Worm (Caenorhabditis elegans) whole organism, young adult: ENCODE data around the gene T21D12.11.

Source experiments
- B0019.2 ChIP-seq: fragments of 200-800 bp; sonication (Bioruptor generic); conservative IDR thresholded peaks from 2 replicates; pipeline ENCODE4 v1.3.6; 2022; ENCODE audit warnings: missing genetic modification reagents, missing genetic modification characterization, missing compliant biosample characterization
- D2030.7 ChIP-seq: fragments of 200-800 bp; sonication (Bioruptor generic); IDR thresholded peaks from 2 replicates; pipeline ENCODE4 v1.3.6; 2022; ENCODE audit warnings: missing genetic modification reagents, missing genetic modification characterization, missing compliant biosample characterization
- F33H1.4 ChIP-seq: fragments of 200-800 bp; sonication (Bioruptor generic); IDR thresholded peaks from 2 replicates; pipeline ENCODE4 v1.3.6; 2022; ENCODE audit warnings: missing genetic modification reagents, missing genetic modification characterization, missing compliant biosample characterization
- F57C9.4 ChIP-seq: sonication (generic microtip); optimal IDR thresholded peaks from 2 replicates; lab custom pipeline; 2017; ENCODE audit warnings: mild to moderate bottlenecking, missing genetic modification characterization, missing compliant biosample characterization
- K12H6.12 ChIP-seq: fragments of 200-800 bp; sonication (Bioruptor generic); optimal IDR thresholded peaks from 2 replicates; lab custom pipeline; 2018; ENCODE audit warnings: mild to moderate bottlenecking, missing genetic modification characterization, missing compliant biosample characterization
- Y53G8AR.9 ChIP-seq: fragments of 200-800 bp; sonication (Bioruptor generic); conservative IDR thresholded peaks from 2 replicates; pipeline ENCODE4 v1.3.6; 2022; ENCODE audit warnings: missing genetic modification reagents, missing genetic modification characterization, missing compliant biosample characterization
- Y67H2A.10 ChIP-seq: fragments of 200-800 bp; sonication (Bioruptor generic); conservative IDR thresholded peaks from 2 replicates; pipeline ENCODE4 v1.3.6; 2022; ENCODE audit warnings: missing genetic modification reagents, missing genetic modification characterization, missing compliant biosample characterization
- Y79H2A.3 ChIP-seq: fragments of 200-800 bp; sonication (Bioruptor generic); conservative IDR thresholded peaks from 2 replicates; pipeline ENCODE4 v1.3.6; 2022; ENCODE audit warnings: missing genetic modification reagents, missing genetic modification characterization, missing compliant biosample characterization
- ZK185.1 ChIP-seq: sonication (generic microtip); optimal IDR thresholded peaks from 2 replicates; lab custom pipeline; 2016; ENCODE audit warnings: mild to moderate bottlenecking, missing genetic modification characterization, missing compliant biosample characterization; ENCODE audit not compliant: poor library complexity, severe bottlenecking
- ama-1 ChIP-seq, 3 experiments: fragments of 150-350 bp in 1 of 3; sonication (generic microtip) in 2 of 3; optimal IDR thresholded peaks; 2 replicates each; lab custom pipeline; 2014 to 2018; ENCODE audit warnings: missing biosample characterization in 2 of 3, missing genetic modification characterization in 2 of 3, missing genetic modification reagents in 2 of 3
- aptf-3 ChIP-seq: fragments of 200-800 bp; sonication (Bioruptor generic); IDR thresholded peaks from 2 replicates; pipeline ENCODE4 v1.3.6; 2022; ENCODE audit warnings: missing genetic modification characterization, missing compliant biosample characterization
- atf-7 ChIP-seq: sonication (generic microtip); optimal IDR thresholded peaks from 2 replicates; lab custom pipeline; 2017; ENCODE audit warnings: mild to moderate bottlenecking, missing genetic modification characterization, missing compliant biosample characterization
- cebp-1 ChIP-seq, 2 experiments: fragments of 200-800 bp in 1 of 2; sonication (Bioruptor generic) in 1 of 2; sonication (generic microtip) in 1 of 2; IDR thresholded peaks in 1 of 2; optimal IDR thresholded peaks in 1 of 2; 2 replicates each; pipeline versions ENCODE4 v1.3.6 to Lab custom; 2017 to 2022; ENCODE audit warnings: missing compliant biosample characterization in 2 of 2, missing genetic modification characterization in 2 of 2, mild to moderate bottlenecking in 1 of 2, missing genetic modification reagents in 1 of 2, moderate library complexity in 1 of 2
- ceh-58 ChIP-seq: fragments of 200-800 bp; sonication (Bioruptor generic); IDR thresholded peaks from 2 replicates; pipeline ENCODE4 v1.3.6; 2022; ENCODE audit warnings: missing genetic modification characterization, missing compliant biosample characterization
- ceh-91 ChIP-seq: fragments of 200-800 bp; sonication (Bioruptor generic); IDR thresholded peaks from 2 replicates; pipeline ENCODE4 v1.3.6; 2022; ENCODE audit warnings: missing genetic modification reagents, missing genetic modification characterization, missing compliant biosample characterization
- dox-1 ChIP-seq: fragments of 200-800 bp; sonication (Bioruptor generic); IDR thresholded peaks from 2 replicates; pipeline ENCODE4 v1.3.6; 2022; ENCODE audit warnings: missing genetic modification reagents, missing genetic modification characterization, missing compliant biosample characterization
- egrh-3 ChIP-seq: fragments of 200-800 bp; sonication (Bioruptor generic); IDR thresholded peaks from 2 replicates; pipeline ENCODE4 v1.3.6; 2022; ENCODE audit warnings: missing genetic modification reagents, missing genetic modification characterization, missing compliant biosample characterization
- fkh-3 ChIP-seq: sonication (generic microtip); optimal IDR thresholded peaks from 2 replicates; lab custom pipeline; 2016; ENCODE audit warnings: mild to moderate bottlenecking, missing genetic modification characterization, missing compliant biosample characterization
- hmg-1.2 ChIP-seq: fragments of 200-800 bp; sonication (Bioruptor generic); IDR thresholded peaks from 2 replicates; pipeline ENCODE4 v1.3.6; 2022; ENCODE audit warnings: missing genetic modification reagents, missing genetic modification characterization, missing compliant biosample characterization
- hmg-20 ChIP-seq: fragments of 200-800 bp; sonication (Bioruptor generic); IDR thresholded peaks from 2 replicates; pipeline ENCODE4 v1.3.6; 2022; ENCODE audit warnings: missing genetic modification reagents, missing genetic modification characterization, missing compliant biosample characterization
- hsf-1 ChIP-seq: fragments of 200-800 bp; sonication (Bioruptor generic); IDR thresholded peaks from 2 replicates; pipeline ENCODE4 v1.3.6; 2022; ENCODE audit warnings: missing genetic modification reagents, missing genetic modification characterization, missing compliant biosample characterization
- lag-1 ChIP-seq: fragments of 200-800 bp; sonication (Bioruptor generic); IDR thresholded peaks from 2 replicates; pipeline ENCODE4 v1.3.6; 2022; ENCODE audit warnings: missing genetic modification reagents, missing genetic modification characterization, missing compliant biosample characterization
- let-607 ChIP-seq, 2 experiments: fragments of 200-800 bp in 1 of 2; sonication (Bioruptor generic) in 1 of 2; sonication (generic microtip) in 1 of 2; optimal IDR thresholded peaks; 2 replicates each; lab custom pipeline; 2016 to 2018; ENCODE audit warnings: mild to moderate bottlenecking in 2 of 2, missing compliant biosample characterization in 2 of 2, missing genetic modification characterization in 2 of 2, moderate library complexity in 2 of 2, missing genotype in 1 of 2
- nfya-2 ChIP-seq: fragments of 200-800 bp; sonication (Bioruptor generic); IDR thresholded peaks from 2 replicates; pipeline ENCODE4 v1.3.6; 2022; ENCODE audit warnings: missing genetic modification reagents, missing genetic modification characterization, missing compliant biosample characterization
- nfyb-1 ChIP-seq: fragments of 200-800 bp; sonication (Bioruptor generic); IDR thresholded peaks from 2 replicates; pipeline ENCODE4 v1.3.6; 2022; ENCODE audit warnings: missing genetic modification reagents, missing genetic modification characterization, missing compliant biosample characterization
- nhr-80 ChIP-seq: sonication (generic microtip); optimal IDR thresholded peaks from 2 replicates; lab custom pipeline; 2016; ENCODE audit warnings: missing genetic modification characterization, missing compliant biosample characterization
- pha-4 ChIP-seq: fragments of 150-350 bp; sonication (generic microtip); optimal IDR thresholded peaks from 2 replicates; lab custom pipeline; 2014; ENCODE audit warnings: missing biosample characterization, missing genetic modification reagents, missing genetic modification characterization
- snpc-1.3 ChIP-seq: sonication (generic microtip); optimal IDR thresholded peaks from 2 replicates; lab custom pipeline; 2017; ENCODE audit warnings: missing genetic modification characterization, mild to moderate bottlenecking, missing compliant biosample characterization, antibody characterized with exemption, moderate library complexity, missing genotype, missing genetic modification reagents; ENCODE audit not compliant: insufficient read depth
- snpc-4 ChIP-seq, 5 experiments: fragments of 150-350 bp in 1 of 5; sonication (generic microtip) in 4 of 5; optimal IDR thresholded peaks; 2 replicates each; lab custom pipeline; 2014 to 2018; ENCODE audit warnings: missing genetic modification characterization in 5 of 5, missing biosample characterization in 3 of 5, antibody characterized with exemption in 2 of 5, mild to moderate bottlenecking in 2 of 5, missing compliant biosample characterization in 2 of 5, missing genotype in 2 of 5, moderate library complexity in 2 of 5, missing genetic modification reagents in 1 of 5
- sptf-2 ChIP-seq: fragments of 200-800 bp; sonication (Bioruptor generic); optimal IDR thresholded peaks from 2 replicates; lab custom pipeline; 2018; ENCODE audit warnings: mild to moderate bottlenecking, missing genetic modification characterization, missing compliant biosample characterization
- tbp1 ChIP-seq: fragments of 200-800 bp; sonication (Bioruptor generic); optimal IDR thresholded peaks from 2 replicates; lab custom pipeline; 2018; ENCODE audit warnings: mild to moderate bottlenecking, missing genetic modification characterization, missing compliant biosample characterization
- unc-130 ChIP-seq: sonication (generic microtip); optimal IDR thresholded peaks from 2 replicates; lab custom pipeline; 2016; ENCODE audit warnings: missing genetic modification reagents, missing genetic modification characterization, missing compliant biosample characterization
- unc-62 ChIP-seq: fragments of 150-350 bp; optimal IDR thresholded peaks from 2 replicates; lab custom pipeline; 2014; ENCODE audit warnings: missing biosample characterization, missing genetic modification reagents, missing genetic modification characterization
- xnd-1 ChIP-seq: sonication (generic microtip); optimal IDR thresholded peaks from 2 replicates; lab custom pipeline; 2016; ENCODE audit warnings: missing genotype, missing genetic modification reagents, missing genetic modification characterization, missing compliant biosample characterization
- ztf-26 ChIP-seq: sonication (generic microtip); optimal IDR thresholded peaks from 2 replicates; lab custom pipeline; 2017; ENCODE audit warnings: missing genetic modification characterization, missing compliant biosample characterization
- ztf-3 ChIP-seq: fragments of 200-800 bp; sonication (Bioruptor generic); optimal IDR thresholded peaks from 2 replicates; lab custom pipeline; 2018; ENCODE audit warnings: mild to moderate bottlenecking, missing genetic modification characterization, missing compliant biosample characterization

Gene T21D12.11

DNA sequence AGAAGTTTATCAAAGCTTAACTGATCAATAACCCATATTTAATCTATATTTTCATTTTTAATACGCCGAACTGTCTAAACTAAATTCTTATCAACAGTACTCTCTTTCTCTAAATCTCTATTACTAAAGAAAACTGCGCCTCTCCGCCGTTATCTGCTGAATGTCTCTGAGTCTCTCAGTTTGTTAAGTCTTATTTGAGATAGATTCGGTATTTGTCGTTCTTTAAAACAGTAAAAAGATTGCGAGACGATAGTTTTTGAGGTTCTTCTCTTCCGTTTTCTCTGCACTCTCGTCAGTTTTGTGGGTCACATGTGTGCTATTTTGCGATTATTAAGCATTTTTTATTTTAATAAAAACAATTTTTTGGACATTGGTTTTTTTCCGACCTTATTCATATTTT, 5.0 kb downstream of the T21D12.11 start, which contains the start of gene sma-10 (continued):
- TF ChIP-seq egrh-3 (GFP tag; lab: Robert Waterston, UW) (no peak), ceh-58 (no peak), unc-130 (GFP tag; lab: Kevin White, UChicago) (no peak), atf-7 (tag; lab: Kevin White, UChicago) (peak; percentile 65), let-607 (tag; optimal IDR thresholded peaks at IDR 0.05; lab: Kevin White, UChicago) (peak in 1 of 2 experiments; percentile 24)

DNA sequence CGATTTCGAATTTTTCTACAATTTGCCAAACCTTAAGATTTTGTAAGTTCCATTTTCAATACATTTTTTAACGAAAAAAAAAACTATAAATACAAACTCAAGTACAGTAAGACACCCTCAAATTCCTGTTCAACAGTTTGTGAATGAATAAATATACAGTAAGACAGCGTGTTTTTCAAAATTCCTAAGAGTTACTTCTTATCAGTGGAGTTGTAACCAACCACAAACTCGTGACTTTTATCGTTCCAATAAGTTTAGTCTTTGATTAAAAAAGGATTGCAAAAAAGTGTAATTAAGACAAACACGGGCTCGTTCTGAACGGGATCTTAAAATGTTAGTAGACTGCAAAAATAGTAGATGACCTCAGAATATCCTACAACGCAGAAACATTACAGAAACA, 5.9 kb downstream of the T21D12.11 start:
- TF ChIP-seq nfya-2 (GFP tag; lab: Robert Waterston, UW): no peak
- peak; percentile 15 for TF ChIP-seq nhr-80 (tag; lab: Kevin White, UChicago)
- TF ChIP-seq ceh-91 (GFP tag; lab: Robert Waterston, UW): no peak
- TF ChIP-seq Y79H2A.3 (GFP tag; lab: Robert Waterston, UW): no peak
- TF ChIP-seq fkh-3 (tag; lab: Kevin White, UChicago): no peak

DNA sequence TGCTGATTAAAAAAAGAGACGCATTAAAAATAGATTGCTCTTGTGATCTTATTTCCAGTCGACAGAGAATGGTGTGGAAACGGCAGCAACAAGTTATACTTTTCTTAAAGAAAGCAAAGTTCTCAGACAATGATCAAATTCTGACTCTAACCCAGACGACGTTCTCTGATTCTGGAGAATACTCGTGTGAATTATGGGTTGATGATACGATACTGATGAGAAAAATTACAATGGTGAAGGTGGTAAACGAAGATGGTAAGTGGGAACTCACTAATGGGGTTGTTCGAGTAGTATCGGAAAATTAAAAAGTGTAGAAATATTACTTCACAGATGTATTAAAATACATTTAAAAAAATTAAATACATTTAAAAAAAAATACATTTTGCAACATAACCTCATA, 9.1 kb downstream of the T21D12.11 start:
- TF ChIP-seq snpc-4 (GFP tag; optimal IDR thresholded peaks at IDR 0.05; lab: Kevin White, UChicago) (no peak), snpc-4 (tag; optimal IDR thresholded peaks at IDR 0.05; lab: Kevin White, UChicago) (no peak), ztf-3 (GFP tag; lab: Kevin White, UChicago) (no peak), F57C9.4 (no peak), Y67H2A.10 (no peak), K12H6.12 (tag; lab: Kevin White, UChicago) (no peak), hmg-20 (GFP tag; lab: Robert Waterston, UW) (no peak), aptf-3 (GFP tag; lab: Robert Waterston, UW) (no peak), lag-1 (GFP tag; lab: Robert Waterston, UW) (no peak), D2030.7 (GFP tag; lab: Robert Waterston, UW) (no peak), nfyb-1 (no peak), pha-4 (tag; lab: Kevin White, UChicago) (no peak), tbp1 (no peak), unc-62 (GFP tag; lab: Kevin White, UChicago) (no peak), Y79H2A.3 (GFP tag; lab: Robert Waterston, UW) (no peak), xnd-1 (tag; lab: Kevin White, UChicago) (no peak), let-607 (tag; optimal IDR thresholded peaks at IDR 0.05; lab: Kevin White, UChicago) (no peak), B0019.2 (GFP tag; lab: Robert Waterston, UW) (no peak), ztf-26 (tag; lab: Kevin White, UChicago) (no peak), snpc-1.3 (no peak)

- peak; percentile 46 for TF ChIP-seq F33H1.4
- peak; percentile 68; the same call in 1 of the 2 replicates for TF ChIP-seq egrh-3 (GFP tag; lab: Robert Waterston, UW)
- 0 out of 2 replicates have a peak, but pooled peaks have one; percentile 13 for TF ChIP-seq Y53G8AR.9 (GFP tag; lab: Robert Waterston, UW)
- TF ChIP-seq hmg-1.2 (GFP tag; lab: Robert Waterston, UW): 0 out of 2 replicates have a peak, but pooled peaks have one; percentile 9
- peak; percentile 16; the same call in 1 of the 2 replicates for TF ChIP-seq dox-1 (GFP tag; lab: Robert Waterston, UW)
Measured at ce11 chrIV:281247-281646, 12.0 kb downstream of the T21D12.11 start.

DNA sequence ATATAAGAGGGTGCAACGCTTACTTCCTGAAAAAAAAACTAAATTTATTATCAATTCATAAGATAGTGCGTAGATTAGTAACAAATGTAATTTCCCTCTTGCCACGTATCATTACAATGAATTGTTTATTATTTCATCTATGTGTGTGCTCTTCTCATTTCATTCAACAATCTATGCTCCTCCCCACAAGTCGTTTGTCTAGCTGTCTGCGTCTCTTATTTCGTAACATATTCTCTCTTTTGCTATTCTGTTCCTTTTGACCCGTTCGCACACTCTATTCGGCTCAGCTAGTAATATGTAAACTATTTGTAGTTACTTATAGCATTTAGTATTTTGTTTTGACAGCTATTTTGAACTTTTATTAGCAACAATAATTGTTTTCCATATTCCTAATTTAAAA, 12.8 kb downstream of the T21D12.11 start:
- TF ChIP-seq ama-1 (optimal IDR thresholded peaks at IDR 0.05; lab: Kevin White, UChicago) (no peak), ama-1 (GFP tag; optimal IDR thresholded peaks at IDR 0.05; lab: Kevin White, UChicago) (no peak), nfya-2 (GFP tag; lab: Robert Waterston, UW) (no peak), sptf-2 (GFP tag; lab: Kevin White, UChicago) (no peak), hmg-1.2 (GFP tag; lab: Robert Waterston, UW) (peak; percentile 80), ZK185.1 (no peak), hsf-1 (GFP tag; lab: Robert Waterston, UW) (no peak), xnd-1 (tag; lab: Kevin White, UChicago) (no peak), cebp-1 (GFP tag; IDR thresholded peaks at IDR 0.05; lab: Robert Waterston, UW) (no peak; the same call in 1 of the 2 replicates), cebp-1 (tag; optimal IDR thresholded peaks at IDR 0.05; lab: Kevin White, UChicago) (peak; percentile 74)
